Worm (Caenorhabditis elegans): ENCODE measurements around the gene K02C4.3.

K02C4.3 gene

DNA sequence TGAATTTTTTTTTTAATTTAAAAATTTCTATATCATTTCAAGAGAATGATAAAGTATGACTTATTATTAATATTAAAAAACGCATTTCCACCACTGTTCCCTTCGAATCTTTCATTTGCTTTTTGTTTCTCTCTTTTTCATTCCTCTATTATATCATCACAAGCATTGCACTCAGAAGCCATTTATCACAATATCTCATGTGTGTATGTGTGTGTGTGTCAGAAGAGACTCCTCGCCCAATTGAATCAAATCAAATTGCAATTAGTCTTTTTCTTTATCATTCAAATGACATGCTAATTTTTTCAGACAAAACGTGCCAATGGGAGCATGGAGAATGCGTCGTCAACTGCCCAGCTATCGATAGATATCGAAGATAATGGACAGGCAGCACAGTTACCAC lies 29.5 kb upstream of the K02C4.3 start, which contains the start of gene unc-105:
Gene unc-105 (plus strand): TSS at position 301 of the 400 bp plus-strand sequence.
- TF ChIP-seq elt-3 (tag; optimal IDR thresholded peaks at IDR 0.05) (no peak), mab-5 (tag; optimal IDR thresholded peaks at IDR 0.05) (no peak), lin-11 (tag; optimal IDR thresholded peaks at IDR 0.05) (no peak), nhr-25 (tag; optimal IDR thresholded peaks at IDR 0.05) (no peak), mbf-1 (tag; optimal IDR thresholded peaks at IDR 0.05) (no peak), crh-2 (tag; optimal IDR thresholded peaks at IDR 0.05) (no peak), R02D3.7 (tag; optimal IDR thresholded peaks at IDR 0.05) (no peak), ztf-11 (tag; optimal IDR thresholded peaks at IDR 0.05) (no peak), Y55F3AM.14 (GFP tag; optimal IDR thresholded peaks at IDR 0.05) (no peak), fos-1 (tag; optimal IDR thresholded peaks at IDR 0.05) (no peak), snpc-4 (tag; optimal IDR thresholded peaks at IDR 0.05) (no peak), ceh-16 (tag; optimal IDR thresholded peaks at IDR 0.05) (no peak), ama-1 (optimal IDR thresholded peaks at IDR 0.05) (no peak)

DNA sequence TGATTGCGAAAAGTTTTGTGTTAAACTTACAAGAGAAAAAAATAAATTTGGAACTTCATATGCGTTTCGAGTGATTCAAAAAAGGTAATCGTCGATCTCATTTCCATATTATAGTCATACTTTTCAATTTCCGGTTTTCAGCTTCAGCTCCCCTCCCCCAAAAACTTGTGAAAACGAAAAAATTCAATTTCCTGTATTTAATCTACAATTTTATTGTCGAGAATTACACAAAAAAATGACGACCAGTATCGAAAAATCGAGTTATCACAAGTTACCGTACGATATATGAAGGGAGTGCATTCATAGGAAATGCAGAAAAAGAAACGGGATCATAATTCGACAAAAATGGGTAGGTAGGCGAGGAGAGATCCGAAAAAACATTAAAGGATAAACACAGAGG lies 25.4 kb upstream of the K02C4.3 start, which contains the start of gene lron-4:
Gene lron-4 (minus strand): TSS at position 101 of the 400 bp plus-strand sequence.
- TF ChIP-seq lin-11 (tag; optimal IDR thresholded peaks at IDR 0.05) (no peak), unc-62 (GFP tag; optimal IDR thresholded peaks at IDR 0.05) (no peak), nhr-237 (tag; optimal IDR thresholded peaks at IDR 0.05) (no peak), nhr-11 (tag; optimal IDR thresholded peaks at IDR 0.05) (no peak), sem-4 (tag; optimal IDR thresholded peaks at IDR 0.05) (no peak), skn-1 (tag; optimal IDR thresholded peaks at IDR 0.05) (no peak), lsy-2 (tag; optimal IDR thresholded peaks at IDR 0.05) (no peak), nhr-12 (tag; optimal IDR thresholded peaks at IDR 0.05) (no peak), lin-39 (tag; optimal IDR thresholded peaks at IDR 0.05) (no peak), lin-13 (GFP tag; optimal IDR thresholded peaks at IDR 0.05) (no peak), Y55F3AM.14 (GFP tag; optimal IDR thresholded peaks at IDR 0.05) (no peak), gmeb-1 (tag; optimal IDR thresholded peaks at IDR 0.05) (no peak), ama-1 (optimal IDR thresholded peaks at IDR 0.05) (no peak), nhr-129 (tag; optimal IDR thresholded peaks at IDR 0.05) (no peak), fos-1 (tag; optimal IDR thresholded peaks at IDR 0.05) (no peak)

DNA sequence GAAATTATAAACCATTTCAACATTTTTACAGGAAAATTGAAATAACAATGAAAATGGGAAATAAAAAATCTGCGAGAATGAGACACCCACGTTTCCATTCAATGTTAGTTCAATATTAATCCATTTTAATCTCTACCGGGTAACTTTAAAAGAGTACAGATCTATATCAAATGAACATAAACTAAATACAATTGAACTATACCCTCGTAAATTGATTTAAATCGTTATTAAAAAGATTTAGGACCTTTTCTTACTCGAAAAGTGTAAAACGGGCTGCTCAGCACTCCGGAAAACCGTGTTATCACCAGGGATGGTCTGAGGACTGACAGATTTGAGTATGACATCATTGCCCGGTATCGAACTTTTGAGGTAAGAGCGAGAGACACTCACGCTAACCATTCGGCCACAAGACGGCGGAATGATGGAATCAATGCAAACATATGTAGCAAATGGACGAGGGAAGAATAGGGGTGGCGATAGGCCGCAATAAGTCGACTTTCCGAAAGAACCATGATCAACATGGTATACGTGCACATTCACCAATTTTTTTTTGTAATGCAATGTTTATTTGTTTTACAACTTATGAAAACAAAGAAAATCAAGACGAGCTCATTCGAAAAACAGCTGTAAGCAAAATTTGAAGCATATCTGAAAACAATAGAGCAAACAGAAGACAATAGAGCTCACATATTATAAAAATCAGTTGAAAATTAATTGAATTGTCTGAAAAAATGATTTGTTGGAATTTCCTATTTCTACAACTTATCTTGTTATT lies 20.5 kb upstream of the K02C4.3 start, which contains the start of the genes chst-1 and C41C4.9:
Gene chst-1 (minus strand): TSS at position 51 of the 775 bp plus-strand sequence.
Gene C41C4.9 (plus strand): TSS at position 725 of the 775 bp plus-strand sequence.
- TF ChIP-seq sem-4 (tag; optimal IDR thresholded peaks at IDR 0.05) (peak; percentile 10), Y55F3AM.14 (GFP tag; optimal IDR thresholded peaks at IDR 0.05) (peak; percentile 72), nhr-10 (tag; optimal IDR thresholded peaks at IDR 0.05) (no peak), ZK546.5 (tag; optimal IDR thresholded peaks at IDR 0.05) (no peak), unc-39 (tag; optimal IDR thresholded peaks at IDR 0.05) (no peak), elt-1 (tag; optimal IDR thresholded peaks at IDR 0.05) (no peak), sma-3 (GFP tag; optimal IDR thresholded peaks at IDR 0.05) (peak; percentile 74), mdl-1 (tag; optimal IDR thresholded peaks at IDR 0.05) (no peak), unc-62 (GFP tag; optimal IDR thresholded peaks at IDR 0.05) (no peak), nhr-12 (tag; optimal IDR thresholded peaks at IDR 0.05) (no peak), nhr-11 (tag; optimal IDR thresholded peaks at IDR 0.05) (peak; percentile 78), aly-2 (tag; optimal IDR thresholded peaks at IDR 0.05) (no peak), nhr-237 (tag; optimal IDR thresholded peaks at IDR 0.05) (no peak), nhr-23 (tag; optimal IDR thresholded peaks at IDR 0.05) (no peak), lsy-2 (tag; optimal IDR thresholded peaks at IDR 0.05) (peak in 1 of 2 experiments; percentile 69), dmd-4 (tag; optimal IDR thresholded peaks at IDR 0.05) (no peak), zag-1 (tag; optimal IDR thresholded peaks at IDR 0.05) (no peak), egl-27 (tag; optimal IDR thresholded peaks at IDR 0.05) (peak; percentile 64), C34F6.9 (tag; optimal IDR thresholded peaks at IDR 0.05) (peak; percentile 33), gmeb-1 (tag; optimal IDR thresholded peaks at IDR 0.05) (peak; percentile 60), unc-55 (GFP tag; optimal IDR thresholded peaks at IDR 0.05) (no peak), elt-3 (tag; optimal IDR thresholded peaks at IDR 0.05) (no peak), skn-1 (tag; optimal IDR thresholded peaks at IDR 0.05) (no peak), mbf-1 (tag; optimal IDR thresholded peaks at IDR 0.05) (no peak), ztf-1 (GFP tag; conservative IDR thresholded peaks at IDR 0.05) (no peak), blmp-1 (tag; optimal IDR thresholded peaks at IDR 0.05; ENCODE audit: insufficient read depth) (peak; percentile 18), sma-9 (GFP tag; optimal IDR thresholded peaks at IDR 0.05) (peak; percentile 82), sma-9 (tag; optimal IDR thresholded peaks at IDR 0.05) (no peak), ama-1 (optimal IDR thresholded peaks at IDR 0.05) (no peak), fos-1 (tag; optimal IDR thresholded peaks at IDR 0.05) (peak; percentile 87), ztf-11 (tag; optimal IDR thresholded peaks at IDR 0.05) (no peak), F13H6.1 (tag; optimal IDR thresholded peaks at IDR 0.05) (peak; percentile 65), crh-2 (tag; optimal IDR thresholded peaks at IDR 0.05) (peak; percentile 13), nhr-77 (tag; optimal IDR thresholded peaks at IDR 0.05) (no peak), ceh-82 (tag; optimal IDR thresholded peaks at IDR 0.05) (no peak), alr-1 (tag; optimal IDR thresholded peaks at IDR 0.05) (no peak), peb-1 (tag; optimal IDR thresholded peaks at IDR 0.05) (no peak), nhr-25 (tag; optimal IDR thresholded peaks at IDR 0.05) (no peak), ztf-4 (tag; optimal IDR thresholded peaks at IDR 0.05) (peak; percentile 53), ceh-16 (tag; optimal IDR thresholded peaks at IDR 0.05) (peak; percentile 14), lin-13 (GFP tag; optimal IDR thresholded peaks at IDR 0.05) (peak; percentile 67)
